Fruit fly (Drosophila melanogaster) whole organism, embryonic: ENCODE measurements around the gene CG7878.
A peak's percentile ranks its signal among the peaks of the same experiment; 100 is the strongest.

ENCODE experiments used
- Bdp1 ChIP-seq: fragments of 200-800 bp; sonication (Bioruptor generic); optimal IDR thresholded peaks from 3 replicates; lab custom pipeline; 2016; ENCODE audit warnings: missing biosample characterization, missing genetic modification characterization
- CG10147 ChIP-seq: fragments of 200-800 bp; sonication (Bioruptor generic); optimal IDR thresholded peaks from 2 replicates; lab custom pipeline; 2019; ENCODE audit warnings: missing biosample characterization, mild to moderate bottlenecking, missing genetic modification characterization, moderate library complexity
- CG10267 ChIP-seq: fragments of 200-800 bp; sonication (Bioruptor generic); optimal IDR thresholded peaks from 2 replicates; lab custom pipeline; 2018; ENCODE audit warnings: missing biosample characterization, mild to moderate bottlenecking, missing genetic modification characterization, moderate library complexity
- CG11085 ChIP-seq: fragments of 200-800 bp; sonication (Bioruptor generic); IDR thresholded peaks from 2 replicates; pipeline ENCODE4 v1.3.6; 2022; ENCODE audit warnings: missing biosample characterization, missing genetic modification characterization
- CG12299 ChIP-seq: fragments of 200-800 bp; sonication (Bioruptor generic); optimal IDR thresholded peaks from 2 replicates; lab custom pipeline; 2018; ENCODE audit warnings: missing biosample characterization, mild to moderate bottlenecking, missing genetic modification characterization
- CG13424 ChIP-seq: fragments of 200-800 bp; sonication (Bioruptor generic); optimal IDR thresholded peaks from 2 replicates; lab custom pipeline; 2019; ENCODE audit warnings: missing biosample characterization, mild to moderate bottlenecking, missing genetic modification characterization, moderate library complexity
- CG14014 ChIP-seq: fragments of 200-800 bp; sonication (Bioruptor generic); IDR thresholded peaks from 2 replicates; pipeline ENCODE4 v1.3.6; 2022; ENCODE audit warnings: missing biosample characterization, missing genetic modification characterization
- CG14965 ChIP-seq: fragments of 200-800 bp; sonication (Bioruptor generic); optimal IDR thresholded peaks from 2 replicates; lab custom pipeline; 2016; ENCODE audit warnings: missing biosample characterization, missing genetic modification characterization, borderline replicate concordance
- CG1602 ChIP-seq: fragments of 200-800 bp; sonication (Bioruptor generic); optimal IDR thresholded peaks from 3 replicates; lab custom pipeline; 2016; ENCODE audit warnings: missing biosample characterization, missing genetic modification characterization
- CG1647 ChIP-seq: fragments of 200-800 bp; sonication (Bioruptor generic); optimal IDR thresholded peaks from 3 replicates; lab custom pipeline; 2016; ENCODE audit warnings: missing biosample characterization, missing genetic modification characterization
- CG16813 ChIP-seq: fragments of 200-800 bp; sonication (Bioruptor generic); IDR thresholded peaks from 3 replicates; pipeline ENCODE4 v1.3.6; 2022; ENCODE audit warnings: missing biosample characterization, missing genetic modification characterization; ENCODE audit not compliant: partially characterized antibody
- CG5180 ChIP-seq: fragments of 200-800 bp; sonication (Bioruptor generic); optimal IDR thresholded peaks from 3 replicates; lab custom pipeline; 2017; ENCODE audit warnings: missing biosample characterization, missing genetic modification characterization, mild to moderate bottlenecking, moderate library complexity, missing genetic modification reagents
- CG5245 ChIP-seq: fragments of 200-800 bp; sonication (Bioruptor generic); optimal IDR thresholded peaks from 3 replicates; lab custom pipeline; 2016; ENCODE audit warnings: missing biosample characterization, missing genetic modification characterization
- CG6791 ChIP-seq: fragments of 200-800 bp; sonication (Bioruptor generic); IDR thresholded peaks from 3 replicates; pipeline ENCODE4 v1.3.6; 2022; ENCODE audit warnings: missing biosample characterization, missing genetic modification characterization; ENCODE audit not compliant: partially characterized antibody
- CG7963 ChIP-seq: fragments of 200-800 bp; sonication (Bioruptor generic); IDR thresholded peaks from 3 replicates; pipeline ENCODE4 v1.3.6; 2022; ENCODE audit warnings: missing biosample characterization, missing genetic modification characterization; ENCODE audit not compliant: partially characterized antibody
- Dip2 ChIP-seq: fragments of 200-800 bp; sonication (Bioruptor generic); IDR thresholded peaks from 2 replicates; pipeline ENCODE4 v1.3.6; 2022; ENCODE audit warnings: missing biosample characterization, missing genetic modification characterization
- Dp ChIP-seq: fragments of 200-800 bp; sonication (Bioruptor generic); optimal IDR thresholded peaks from 2 replicates; lab custom pipeline; 2018; ENCODE audit warnings: missing biosample characterization, mild to moderate bottlenecking, missing genetic modification characterization, moderate library complexity
- HLH4C ChIP-seq: fragments of 200-800 bp; sonication (Bioruptor generic); IDR thresholded peaks from 3 replicates; pipeline ENCODE4 v1.3.6; 2022; ENCODE audit warnings: missing biosample characterization, missing genetic modification characterization; ENCODE audit not compliant: partially characterized antibody
- Mad ChIP-seq: fragments of 200-800 bp; sonication (Bioruptor generic); optimal IDR thresholded peaks from 2 replicates; lab custom pipeline; 2016; ENCODE audit warnings: missing biosample characterization, missing genetic modification characterization
- Med ChIP-seq: fragments of 200-800 bp; sonication (Bioruptor generic); peaks from one replicate; lab custom pipeline; 2016; ENCODE audit warnings: missing biosample characterization, missing genetic modification characterization, mild to moderate bottlenecking, inconsistent platforms, moderate library complexity
- Opbp ChIP-seq: fragments of 200-800 bp; sonication (Bioruptor generic); IDR thresholded peaks from 3 replicates; pipeline ENCODE4 v1.3.6; 2022; ENCODE audit warnings: missing biosample characterization, missing genetic modification characterization; ENCODE audit not compliant: partially characterized antibody
- Pdp1 ChIP-seq, 2 experiments: fragments of 200-800 bp; sonication (Bioruptor generic); optimal IDR thresholded peaks; 3 replicates each; lab custom pipeline; 2016; ENCODE audit warnings: missing biosample characterization in 2 of 2, missing genetic modification characterization in 2 of 2, mild to moderate bottlenecking in 1 of 2, moderate library complexity in 1 of 2
- Rx ChIP-seq: fragments of 200-800 bp; sonication (Bioruptor generic); IDR thresholded peaks from 2 replicates; pipeline ENCODE4 v1.3.6; 2022; ENCODE audit warnings: missing biosample characterization, missing genetic modification characterization
- Scr ChIP-seq: fragments of 200-800 bp; sonication (Bioruptor generic); IDR thresholded peaks from 2 replicates; pipeline ENCODE4 v1.3.6; 2022; ENCODE audit warnings: missing biosample characterization, missing genetic modification characterization; ENCODE audit not compliant: partially characterized antibody
- Six4 ChIP-seq: fragments of 200-800 bp; sonication (Bioruptor generic); optimal IDR thresholded peaks from 2 replicates; lab custom pipeline; 2016; ENCODE audit warnings: missing biosample characterization, missing genetic modification characterization
- amos ChIP-seq: fragments of 200-800 bp; sonication (Bioruptor generic); IDR thresholded peaks from 2 replicates; pipeline ENCODE4 v1.3.6; 2022; ENCODE audit warnings: missing biosample characterization, missing genetic modification characterization; ENCODE audit not compliant: partially characterized antibody
- bbx ChIP-seq: fragments of 200-800 bp; sonication (Bioruptor generic); IDR thresholded peaks from 2 replicates; pipeline ENCODE4 v1.3.6; 2022; ENCODE audit warnings: missing biosample characterization, missing genetic modification characterization; ENCODE audit not compliant: partially characterized antibody
- chm ChIP-seq: fragments of 200-800 bp; sonication (Bioruptor generic); IDR thresholded peaks from 2 replicates; pipeline ENCODE4 v1.3.6; 2022; ENCODE audit warnings: missing biosample characterization, missing genetic modification characterization
- corto ChIP-seq: fragments of 200-800 bp; sonication (Bioruptor generic); optimal IDR thresholded peaks from 2 replicates; lab custom pipeline; 2016; ENCODE audit warnings: missing biosample characterization, mild to moderate bottlenecking, missing genetic modification characterization, moderate library complexity
- crp ChIP-seq, 2 experiments: fragments of 200-800 bp; sonication (Bioruptor generic); optimal IDR thresholded peaks; 2 replicates in 1 of 2; 3 replicates in 1 of 2; lab custom pipeline; 2017; ENCODE audit warnings: missing biosample characterization in 2 of 2, missing genetic modification characterization in 2 of 2, mild to moderate bottlenecking in 1 of 2, moderate library complexity in 1 of 2
- esg ChIP-seq: fragments of 200-800 bp; sonication (Bioruptor generic); conservative IDR thresholded peaks from 2 replicates; pipeline ENCODE4 v1.3.6; 2022; ENCODE audit warnings: missing biosample characterization, missing genetic modification characterization
- fd64A ChIP-seq: fragments of 200-800 bp; sonication (Bioruptor generic); optimal IDR thresholded peaks from 3 replicates; lab custom pipeline; 2018; ENCODE audit warnings: missing biosample characterization, mild to moderate bottlenecking, missing genetic modification characterization
- kay ChIP-seq: fragments of 200-800 bp; sonication (Bioruptor generic); optimal IDR thresholded peaks from 2 replicates; lab custom pipeline; 2016; ENCODE audit warnings: missing biosample characterization, missing genetic modification characterization
- knrl ChIP-seq: fragments of 200-800 bp; sonication (Bioruptor generic); IDR thresholded peaks from 3 replicates; pipeline ENCODE4 v1.3.6; 2022; ENCODE audit warnings: missing biosample characterization, missing genetic modification characterization; ENCODE audit not compliant: partially characterized antibody
- lola ChIP-seq, 3 experiments: fragments of >200 bp in 2 of 3; fragments of 200-800 bp in 1 of 3; sonication (Bioruptor generic) in 1 of 3; optimal IDR thresholded peaks; 2 replicates each; lab custom pipeline; 2017 to 2019; ENCODE audit warnings: missing biosample characterization in 3 of 3, missing genetic modification characterization in 3 of 3, mild to moderate bottlenecking in 1 of 3, moderate library complexity in 1 of 3
- maf-S ChIP-seq: fragments of 200-800 bp; sonication (Bioruptor generic); optimal IDR thresholded peaks from 2 replicates; lab custom pipeline; 2016; ENCODE audit warnings: missing biosample characterization, missing genetic modification characterization
- mam ChIP-seq: fragments of 200-800 bp; sonication (Bioruptor generic); optimal IDR thresholded peaks from 3 replicates; lab custom pipeline; 2016; ENCODE audit warnings: missing biosample characterization, missing genetic modification characterization
- mld ChIP-seq: fragments of 200-800 bp; sonication (Bioruptor generic); IDR thresholded peaks from 3 replicates; pipeline ENCODE4 v1.3.6; 2022; ENCODE audit warnings: missing biosample characterization, missing genetic modification characterization; ENCODE audit not compliant: partially characterized antibody
- nmo ChIP-seq: fragments of 200-800 bp; sonication (Bioruptor generic); optimal IDR thresholded peaks from 2 replicates; lab custom pipeline; 2018; ENCODE audit warnings: missing biosample characterization, mild to moderate bottlenecking, missing genetic modification characterization, moderate library complexity
- schlank ChIP-seq: fragments of 200-800 bp; sonication (Bioruptor generic); optimal IDR thresholded peaks from 2 replicates; lab custom pipeline; 2018; ENCODE audit warnings: missing biosample characterization, mild to moderate bottlenecking, missing genetic modification characterization
- sd ChIP-seq: fragments of 200-800 bp; sonication (Bioruptor generic); optimal IDR thresholded peaks from 3 replicates; lab custom pipeline; 2018; ENCODE audit warnings: missing biosample characterization, mild to moderate bottlenecking, missing genetic modification characterization, moderate library complexity
- ssp ChIP-seq: fragments of 200-800 bp; sonication (Bioruptor generic); IDR thresholded peaks from 2 replicates; pipeline ENCODE4 v1.3.6; 2022; ENCODE audit warnings: missing biosample characterization, missing genetic modification characterization
- tio ChIP-seq: fragments of 200-800 bp; sonication (Bioruptor generic); optimal IDR thresholded peaks from 2 replicates; lab custom pipeline; 2017; ENCODE audit warnings: missing biosample characterization, missing genetic modification characterization, inconsistent platforms
- trem ChIP-seq: fragments of 200-800 bp; optimal IDR thresholded peaks from 3 replicates; lab custom pipeline; 2019; ENCODE audit warnings: missing biosample characterization, mild to moderate bottlenecking, missing genetic modification characterization, moderate library complexity
- vnd ChIP-seq: fragments of 200-800 bp; sonication (Bioruptor generic); IDR thresholded peaks from 3 replicates; pipeline ENCODE4 v1.3.6; 2022; ENCODE audit warnings: missing biosample characterization, missing genetic modification characterization; ENCODE audit not compliant: partially characterized antibody

Gene CG7878

DNA sequence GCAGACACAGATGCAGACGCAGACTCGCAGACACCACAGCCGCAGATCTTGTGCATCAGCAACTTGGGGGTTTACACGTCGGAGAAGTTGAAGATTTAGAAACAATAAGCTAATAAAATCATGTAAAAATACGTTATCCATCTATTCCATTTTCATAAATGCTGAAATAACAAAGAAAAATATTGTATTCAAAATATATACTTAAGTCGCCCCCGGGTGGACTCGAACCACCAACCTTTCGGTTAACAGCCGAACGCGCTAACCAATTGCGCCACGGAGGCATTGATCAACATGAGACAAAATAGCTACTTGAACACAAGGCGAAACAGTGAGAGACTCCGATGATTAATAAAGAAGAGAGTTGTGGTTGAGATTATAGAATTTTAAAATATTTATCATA lies 16.8 kb downstream of the CG7878 start (continued):
- TF ChIP-seq mld (GFP tag; lab: Robert Waterston, UW) = peak; percentile 78; the same call in 2 of the 3 replicates
- TF ChIP-seq bbx = peak; percentile 90
- peak; percentile 76 for TF ChIP-seq CG7963 (GFP tag; lab: Robert Waterston, UW)
- TF ChIP-seq vnd = peak; percentile 48; the same call in 1 of the 3 replicates
- no peak for TF ChIP-seq CG10147
- TF ChIP-seq ssp = no peak
- no peak for TF ChIP-seq CG5180 (GFP tag; lab: Kevin White, UChicago)
- TF ChIP-seq corto (GFP tag; lab: Kevin White, UChicago) = no peak

DNA sequence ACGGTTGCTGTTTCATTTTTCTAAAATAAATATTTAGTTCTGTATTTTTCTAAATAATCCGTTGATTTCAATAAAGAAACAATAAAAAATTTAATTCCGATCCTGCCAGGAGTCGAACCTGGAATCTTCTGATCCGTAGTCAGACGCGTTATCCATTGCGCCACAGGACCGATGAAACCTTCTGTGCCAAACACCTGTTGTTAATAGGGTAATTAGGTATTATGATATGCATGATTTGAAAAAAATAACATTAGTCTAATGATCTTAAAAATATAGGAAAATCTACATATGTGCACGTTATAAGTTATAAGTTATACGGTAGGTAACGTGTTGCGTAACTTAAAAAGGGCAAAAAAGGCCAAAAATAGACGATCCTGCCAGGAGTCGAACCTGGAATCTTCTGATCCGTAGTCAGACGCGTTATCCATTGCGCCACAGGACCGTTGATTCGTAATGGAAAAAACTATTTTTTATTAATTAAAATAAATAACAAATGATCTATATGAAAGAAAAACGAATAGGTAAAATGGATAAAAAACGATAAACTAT lies 17.4 kb downstream of the CG7878 start:
- TF ChIP-seq Six4 (GFP tag; lab: Kevin White, UChicago) = no peak
- no peak for TF ChIP-seq CG1647 (GFP tag; lab: Kevin White, UChicago)
- peak; percentile 54; the same call in 1 of the 3 replicates for TF ChIP-seq CG16813 (GFP tag; lab: Robert Waterston, UW)
- TF ChIP-seq CG11085 (GFP tag; lab: Robert Waterston, UW) = no peak
- no peak for TF ChIP-seq CG14014 (GFP tag; lab: Robert Waterston, UW)
- peak; percentile 1; the same call in 1 of the 2 replicates for TF ChIP-seq Scr
- no peak for TF ChIP-seq sd (tag; lab: Kevin White, UChicago)
- no peak for TF ChIP-seq tio (GFP tag; lab: Kevin White, UChicago)
- TF ChIP-seq nmo (GFP tag; lab: Kevin White, UChicago) = no peak
- peak; percentile 63; the same call in 1 of the 3 replicates for TF ChIP-seq CG6791 (GFP tag; lab: Robert Waterston, UW)
- TF ChIP-seq amos (GFP tag; lab: Robert Waterston, UW) = peak; percentile 55
- peak; percentile 66; the same call in 2 of the 3 replicates for TF ChIP-seq Opbp (GFP tag; lab: Robert Waterston, UW)
- no peak for TF ChIP-seq schlank (tag; lab: Kevin White, UChicago)
- no peak for TF ChIP-seq CG5245 (GFP tag; lab: Kevin White, UChicago)
- peak; percentile 29; the same call in 1 of the 3 replicates for TF ChIP-seq HLH4C (GFP tag; lab: Robert Waterston, UW)
- no peak for TF ChIP-seq kay
- TF ChIP-seq Bdp1 (GFP tag; lab: Kevin White, UChicago) = peak; percentile 93
- 0 out of 2 replicates have a peak, but pooled peaks have one; percentile 16 for TF ChIP-seq chm
- no peak for TF ChIP-seq Rx
- TF ChIP-seq Pdp1 (GFP tag; optimal IDR thresholded peaks at IDR 0.05; lab: Kevin White, UChicago) = peak in 1 of 2 experiments; percentile 82
- TF ChIP-seq maf-S (GFP tag; lab: Kevin White, UChicago) = no peak
- peak; percentile 24 for TF ChIP-seq Med (GFP tag; lab: Kevin White, UChicago)
- TF ChIP-seq CG10267 (tag; lab: Kevin White, UChicago) = no peak
- TF ChIP-seq CG1602 (GFP tag; lab: Kevin White, UChicago) = no peak

DNA sequence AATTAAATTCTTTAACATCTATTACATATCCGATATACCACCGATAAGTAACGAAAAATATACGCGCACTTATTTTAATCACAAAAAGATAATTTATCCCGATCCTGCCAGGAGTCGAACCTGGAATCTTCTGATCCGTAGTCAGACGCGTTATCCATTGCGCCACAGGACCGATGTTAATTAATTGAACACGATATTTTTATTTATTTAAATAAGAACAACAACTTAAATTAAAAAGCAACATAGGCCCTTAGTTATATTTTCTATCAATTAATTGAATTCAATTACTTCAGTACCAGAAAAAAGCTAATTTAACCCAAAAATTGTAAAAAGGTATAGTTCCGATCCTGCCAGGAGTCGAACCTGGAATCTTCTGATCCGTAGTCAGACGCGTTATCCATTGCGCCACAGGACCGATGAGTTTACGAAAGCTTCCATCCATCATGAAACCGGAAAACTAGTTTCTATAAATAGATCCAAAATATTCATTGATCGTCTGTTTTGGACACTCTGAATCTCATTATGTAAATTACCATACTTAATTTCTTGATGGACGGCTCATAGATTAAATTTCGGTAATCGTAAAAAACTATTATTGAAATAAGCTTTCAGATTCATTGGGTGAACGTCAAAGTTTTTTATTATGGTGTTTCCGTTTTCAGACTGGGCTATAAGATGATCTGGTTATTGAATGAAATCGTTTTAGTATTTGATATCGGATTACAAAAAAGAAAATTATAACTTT lies 18.3 kb downstream of the CG7878 start:
- no peak for TF ChIP-seq mam (GFP tag; lab: Kevin White, UChicago)
- no peak for TF ChIP-seq CG14965
- no peak for TF ChIP-seq Mad (GFP tag; lab: Kevin White, UChicago)
- TF ChIP-seq fd64A (GFP tag; lab: Kevin White, UChicago) = no peak
- no peak for TF ChIP-seq lola (GFP tag; optimal IDR thresholded peaks at IDR 0.05; lab: Kevin White, UChicago)
- no peak for TF ChIP-seq CG12299 (tag; lab: Kevin White, UChicago)
- TF ChIP-seq CG13424 (tag; lab: Kevin White, UChicago) = no peak
- TF ChIP-seq knrl (GFP tag; lab: Robert Waterston, UW) = peak; percentile 58; the same call in 2 of the 3 replicates
- no peak for TF ChIP-seq trem (tag; lab: Kevin White, UChicago)
- TF ChIP-seq Dip2 (GFP tag; lab: Robert Waterston, UW) = no peak
- no peak for TF ChIP-seq crp (GFP tag; optimal IDR thresholded peaks at IDR 0.05; lab: Kevin White, UChicago)
- no peak for TF ChIP-seq esg
- TF ChIP-seq Dp (GFP tag; lab: Kevin White, UChicago) = no peak
- no peak for TF ChIP-seq nmo (GFP tag; lab: Kevin White, UChicago)
